Worm (Caenorhabditis elegans) whole organism, early embryonic: ENCODE data around the gene gphr-2.

Experiments
- B0310.2 ChIP-seq: sonication (generic microtip); optimal IDR thresholded peaks from 2 replicates; lab custom pipeline; 2016; ENCODE audit warnings: mild to moderate bottlenecking, missing genetic modification characterization, missing compliant biosample characterization
- F13C5.2 ChIP-seq: sonication (generic microtip); optimal IDR thresholded peaks from 2 replicates; lab custom pipeline; 2017; ENCODE audit warnings: mild to moderate bottlenecking, missing genetic modification characterization, inconsistent platforms, missing compliant biosample characterization
- aly-1 ChIP-seq: sonication (generic microtip); optimal IDR thresholded peaks from 2 replicates; lab custom pipeline; 2016; ENCODE audit warnings: missing genetic modification characterization, missing compliant biosample characterization
- ama-1 ChIP-seq: fragments of 150-350 bp; optimal IDR thresholded peaks from 2 replicates; lab custom pipeline; 2014
- ceh-13 ChIP-seq: fragments of 200-800 bp; sonication (Bioruptor generic); optimal IDR thresholded peaks from 2 replicates; lab custom pipeline; 2018; ENCODE audit warnings: mild to moderate bottlenecking, missing genetic modification characterization, missing compliant biosample characterization
- ceh-36 ChIP-seq: sonication (generic microtip); optimal IDR thresholded peaks from 2 replicates; lab custom pipeline; 2016; ENCODE audit warnings: missing genetic modification characterization, inconsistent platforms, missing compliant biosample characterization
- ets-7 ChIP-seq: sonication (generic microtip); optimal IDR thresholded peaks from 2 replicates; lab custom pipeline; 2016; ENCODE audit warnings: missing genotype, missing genetic modification characterization, missing compliant biosample characterization
- flt-1 ChIP-seq: fragments of 200-800 bp; sonication (Bioruptor generic); IDR thresholded peaks from 2 replicates; pipeline ENCODE4 v1.3.6; 2022; ENCODE audit warnings: missing genetic modification characterization, missing compliant biosample characterization
- hmbx-1 ChIP-seq: sonication (generic microtip); optimal IDR thresholded peaks from 2 replicates; lab custom pipeline; 2016; ENCODE audit warnings: mild to moderate bottlenecking, missing genetic modification characterization, missing compliant biosample characterization
- hmg-4 ChIP-seq: fragments of 200-800 bp; sonication (Bioruptor generic); optimal IDR thresholded peaks from 2 replicates; lab custom pipeline; 2018; ENCODE audit warnings: mild to moderate bottlenecking, missing genetic modification characterization, missing compliant biosample characterization
- hnd-1 ChIP-seq: sonication (generic microtip); optimal IDR thresholded peaks from 2 replicates; lab custom pipeline; 2016; ENCODE audit warnings: missing genetic modification characterization, missing compliant biosample characterization
- pes-1 ChIP-seq: fragments of 200-800 bp; sonication (Bioruptor generic); IDR thresholded peaks from 2 replicates; pipeline ENCODE4 v1.3.6; 2022; ENCODE audit warnings: missing genetic modification reagents, missing genetic modification characterization, missing compliant biosample characterization
- scrt-1 ChIP-seq: fragments of 200-800 bp; sonication (Bioruptor generic); IDR thresholded peaks from 2 replicates; pipeline ENCODE4 v1.3.6; 2022; ENCODE audit warnings: missing genetic modification characterization, missing compliant biosample characterization
- sea-1 ChIP-seq: fragments of 200-800 bp; sonication (Bioruptor generic); conservative IDR thresholded peaks from 2 replicates; pipeline ENCODE4 v1.3.6; 2022; ENCODE audit warnings: missing genetic modification characterization, missing compliant biosample characterization
- tbx-11 ChIP-seq: fragments of 200-800 bp; sonication (Bioruptor generic); IDR thresholded peaks from 2 replicates; pipeline ENCODE4 v1.3.6; 2022; ENCODE audit warnings: missing genetic modification characterization, missing compliant biosample characterization
- tbx-37 ChIP-seq: fragments of 200-800 bp; sonication (Bioruptor generic); conservative IDR thresholded peaks from 2 replicates; pipeline ENCODE4 v1.3.6; 2022; ENCODE audit warnings: missing genetic modification reagents, missing genetic modification characterization, missing compliant biosample characterization
- tra-4 ChIP-seq: sonication (generic microtip); optimal IDR thresholded peaks from 2 replicates; lab custom pipeline; 2017; ENCODE audit warnings: missing genetic modification characterization, missing compliant biosample characterization

gphr-2 gene

DNA sequence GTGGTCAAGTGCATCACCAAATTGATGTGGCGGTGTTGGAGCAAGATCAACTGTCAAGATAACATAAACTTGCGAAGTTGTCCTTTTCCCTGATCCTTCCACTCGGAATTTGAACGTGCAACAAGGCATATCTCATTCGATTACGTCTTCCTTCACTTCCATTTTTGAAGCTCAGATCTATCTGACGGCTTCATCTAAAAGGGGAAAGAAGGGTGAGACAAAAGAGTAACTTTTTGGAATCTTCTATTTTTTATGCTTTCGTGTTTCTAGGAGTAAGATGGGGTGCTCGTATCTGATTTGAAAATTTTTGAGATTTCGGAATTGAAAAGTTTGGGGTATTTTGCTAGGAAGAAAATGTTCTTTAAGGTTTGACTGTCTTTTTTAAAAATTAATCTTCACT lies 40.4 kb downstream of the gphr-2 start:
- TF ChIP-seq tbx-37 (GFP tag; lab: Robert Waterston, UW) (no peak), hnd-1 (tag; lab: Kevin White, UChicago) (no peak), sea-1 (no peak), ceh-36 (tag; lab: Kevin White, UChicago) (no peak), ceh-13 (GFP tag; lab: Kevin White, UChicago) (no peak), tra-4 (tag; lab: Kevin White, UChicago) (no peak)

DNA sequence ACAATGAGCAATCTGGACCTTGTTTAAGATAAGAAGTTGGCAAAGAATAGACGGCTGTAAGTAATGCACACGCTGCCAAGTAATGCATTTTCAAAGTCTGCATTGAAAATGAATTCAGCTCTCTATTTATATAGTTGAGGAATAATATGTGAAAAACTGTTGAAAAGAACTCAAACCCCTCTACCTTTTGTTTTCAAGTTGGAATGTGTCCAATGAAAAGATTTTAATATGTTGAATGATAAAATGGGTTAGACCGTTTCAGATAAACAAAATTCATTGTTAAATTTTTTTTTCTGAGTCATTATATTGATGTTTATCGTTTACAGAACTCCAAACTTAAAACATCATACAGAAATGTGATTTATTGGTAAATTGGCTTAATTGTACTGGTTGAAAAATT lies 44.1 kb downstream of the gphr-2 start, which contains the start of gene E02H4.8:
TSS of gene E02H4.8 (minus strand) at position 101 of the 400 bp plus-strand sequence.
- TF ChIP-seq tbx-37 (GFP tag; lab: Robert Waterston, UW) (no peak), aly-1 (tag; lab: Kevin White, UChicago) (no peak), hmg-4 (GFP tag; lab: Kevin White, UChicago) (no peak), F13C5.2 (tag; lab: Kevin White, UChicago) (no peak)

DNA sequence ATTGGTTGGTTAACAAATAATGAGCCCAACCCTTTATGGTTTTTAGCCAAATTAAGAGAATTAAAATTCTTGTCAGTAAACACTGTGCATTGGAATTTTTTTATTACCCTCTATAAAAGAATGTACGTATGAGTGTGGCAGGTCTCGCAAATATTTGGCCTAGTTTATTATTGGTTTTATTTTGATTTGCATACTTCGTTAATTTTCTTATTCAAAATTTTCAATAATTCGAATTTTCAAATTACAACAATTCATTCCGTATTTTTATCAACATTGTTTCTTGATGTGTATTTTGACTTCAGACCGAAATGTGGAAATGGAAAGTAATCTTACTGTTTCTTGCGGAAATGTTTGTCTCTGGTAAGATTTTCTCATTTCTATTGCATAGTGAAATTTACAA lies 49.9 kb downstream of the gphr-2 start, which contains the start of gene E02H4.4:
TSS of gene E02H4.4 (plus strand) at position 301 of the 400 bp plus-strand sequence.
- TF ChIP-seq scrt-1 (GFP tag; lab: Robert Waterston, UW): no peak
- TF ChIP-seq ceh-36 (tag; lab: Kevin White, UChicago): no peak
- no peak for TF ChIP-seq flt-1
- no peak for TF ChIP-seq ama-1
- no peak for TF ChIP-seq tbx-11
- no peak for TF ChIP-seq pes-1 (GFP tag; lab: Robert Waterston, UW)
- TF ChIP-seq aly-1 (tag; lab: Kevin White, UChicago): no peak
- no peak for TF ChIP-seq ets-7 (tag; lab: Kevin White, UChicago)
- TF ChIP-seq ceh-13 (GFP tag; lab: Kevin White, UChicago): no peak
- no peak for TF ChIP-seq F13C5.2 (tag; lab: Kevin White, UChicago)
- TF ChIP-seq tbx-37 (GFP tag; lab: Robert Waterston, UW): no peak

DNA sequence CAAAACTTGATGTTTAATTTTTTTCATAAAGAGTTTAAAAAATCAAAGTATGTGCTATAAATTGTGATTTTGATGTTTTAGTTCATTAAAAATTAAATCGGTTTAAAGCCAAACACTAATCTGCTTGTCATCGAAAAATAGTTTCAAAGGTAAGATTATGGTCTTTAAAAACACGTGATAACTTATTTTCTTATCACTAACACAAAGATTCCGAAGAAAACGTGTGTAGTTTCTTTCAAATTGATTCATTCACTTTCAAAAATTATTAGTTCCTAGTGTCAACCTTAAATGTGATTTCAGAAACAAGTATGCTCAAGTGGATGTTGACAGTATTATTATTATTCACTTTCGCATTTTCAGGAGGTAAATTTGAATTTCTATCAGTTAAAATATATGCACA lies 51.6 kb downstream of the gphr-2 start, which contains the start of gene E02H4.7:
TSS of gene E02H4.7 (plus strand) at position 301 of the 400 bp plus-strand sequence.
- no peak for TF ChIP-seq ceh-13 (GFP tag; lab: Kevin White, UChicago)
- TF ChIP-seq pes-1 (GFP tag; lab: Robert Waterston, UW): no peak
- TF ChIP-seq flt-1: no peak
- TF ChIP-seq F13C5.2 (tag; lab: Kevin White, UChicago): no peak
- no peak for TF ChIP-seq ets-7 (tag; lab: Kevin White, UChicago)
- no peak for TF ChIP-seq hmg-4 (GFP tag; lab: Kevin White, UChicago)
- no peak for TF ChIP-seq hmbx-1 (tag; lab: Kevin White, UChicago)

DNA sequence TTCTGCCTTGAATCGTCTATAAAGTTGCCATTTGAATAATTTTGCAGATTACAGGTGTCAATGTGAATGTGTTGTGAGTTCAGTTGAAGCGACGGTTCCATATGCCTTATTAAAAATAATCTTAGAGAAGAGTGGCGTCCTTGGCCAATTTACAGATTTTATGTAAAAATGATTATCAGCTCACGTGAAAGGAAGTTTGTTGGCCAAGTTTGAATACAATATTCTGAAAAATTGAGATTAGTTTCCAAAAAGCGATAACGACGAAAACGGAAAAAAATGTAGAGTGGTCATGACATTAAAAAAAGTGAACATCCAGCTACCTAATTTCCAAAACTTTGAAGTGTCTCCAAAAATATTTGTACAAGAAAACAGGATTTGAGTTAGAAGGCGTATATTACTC lies 52.5 kb downstream of the gphr-2 start, which contains the start of gene E02H4.5:
TSS of gene E02H4.5 (minus strand) at position 101 of the 400 bp plus-strand sequence.
- TF ChIP-seq ceh-13 (GFP tag; lab: Kevin White, UChicago) (no peak), F13C5.2 (tag; lab: Kevin White, UChicago) (no peak), scrt-1 (GFP tag; lab: Robert Waterston, UW) (no peak), tbx-37 (GFP tag; lab: Robert Waterston, UW) (no peak), aly-1 (tag; lab: Kevin White, UChicago) (no peak), flt-1 (no peak), sea-1 (no peak), hnd-1 (tag; lab: Kevin White, UChicago) (no peak), B0310.2 (no peak), tbx-11 (no peak), ets-7 (tag; lab: Kevin White, UChicago) (no peak)
